Fruit fly (Drosophila melanogaster): ENCODE measurements around the gene CG5707.

The CG5707 gene

DNA sequence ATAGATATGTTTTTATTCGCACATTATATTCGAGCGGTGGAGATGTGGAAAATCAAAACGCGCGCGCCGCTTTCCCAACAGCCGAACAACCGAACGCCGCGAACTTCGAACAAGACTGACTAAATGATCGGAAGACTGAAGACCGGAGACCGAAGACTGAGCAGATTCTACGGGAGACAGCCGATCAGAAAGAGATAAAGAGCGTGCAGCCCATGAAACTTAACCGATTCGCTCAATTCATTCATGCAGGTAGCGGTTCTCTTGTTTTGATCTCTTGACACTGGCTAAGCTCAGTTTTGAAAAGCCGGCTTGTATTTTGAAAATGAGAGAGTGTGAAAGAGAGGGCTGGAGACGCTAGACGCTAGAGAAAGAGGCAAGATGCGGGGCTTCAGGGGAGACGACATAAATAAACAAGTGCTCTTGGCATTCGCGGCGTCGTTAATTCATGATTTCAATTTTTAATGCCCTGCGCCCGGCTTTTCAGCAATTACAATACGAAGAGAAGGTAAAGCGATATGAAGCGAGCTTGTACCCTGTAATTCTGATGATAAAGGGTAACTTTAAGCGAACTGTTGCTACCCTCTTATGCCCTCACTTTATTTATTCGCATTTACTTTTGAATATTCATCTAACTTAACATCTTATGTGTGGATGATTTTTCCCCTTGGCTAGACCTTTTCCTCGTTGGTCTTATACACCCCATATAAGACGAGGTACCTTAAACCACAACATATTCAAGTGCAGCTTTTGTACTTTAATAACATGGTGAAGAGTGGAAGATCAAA lies 40.2 kb downstream of the CG5707 start, which contains the start of gene zormin (continued):
- TF ChIP-seq D (optimal IDR thresholded peaks at IDR 0.05) (no peak), D (GFP tag; optimal IDR thresholded peaks at IDR 0.05) (peak; percentile 19), CG4820 (GFP tag; optimal IDR thresholded peaks at IDR 0.05) (peak; percentile 38), CG9876 (GFP tag; optimal IDR thresholded peaks at IDR 0.05) (no peak), CG7357 (GFP tag; IDR thresholded peaks at IDR 0.05) (0 out of 3 replicates have a peak, but pooled peaks have one; percentile 37), CG4424 (GFP tag; optimal IDR thresholded peaks at IDR 0.05) (peak; percentile 32), CG5180 (GFP tag; optimal IDR thresholded peaks at IDR 0.05) (peak; percentile 95), CG6689 (GFP tag; IDR thresholded peaks at IDR 0.05) (peak; percentile 47), chm (GFP tag; IDR thresholded peaks at IDR 0.05) (0 out of 2 replicates have a peak, but pooled peaks have one; percentile 10), Jarid2 (GFP tag; optimal IDR thresholded peaks at IDR 0.05) (peak; percentile 75), CG3163 (GFP tag; optimal IDR thresholded peaks at IDR 0.05) (peak; percentile 94), CG8089 (GFP tag; optimal IDR thresholded peaks at IDR 0.05) (no peak), Awh (GFP tag; IDR thresholded peaks at IDR 0.05) (peak; percentile 59; the same call in 1 of the 2 replicates), kni (GFP tag; optimal IDR thresholded peaks at IDR 0.05) (peak; percentile 27)

dm6 chr3L:2149664-2150063 lies 42.4 kb downstream of the CG5707 start:
- 0 out of 3 replicates have a peak, but pooled peaks have one; percentile 11 for TF ChIP-seq CG11560 (tag; IDR thresholded peaks at IDR 0.05)
- TF ChIP-seq sens (GFP tag), result peak; percentile 24
- TF ChIP-seq Ets65A (GFP tag), result peak; percentile 77
- TF ChIP-seq Usf (GFP tag; optimal IDR thresholded peaks at IDR 0.05), result no peak

dm6 chr3L:2147767-2148166 lies 44.3 kb downstream of the CG5707 start:
- TF ChIP-seq fd3F (GFP tag; optimal IDR thresholded peaks at IDR 0.05), result peak; percentile 21
- no peak for TF ChIP-seq her (GFP tag; optimal IDR thresholded peaks at IDR 0.05)
- TF ChIP-seq ato (GFP tag; IDR thresholded peaks at IDR 0.05; ENCODE audit: partially characterized antibody), result no peak
- TF ChIP-seq insv (GFP tag; optimal IDR thresholded peaks at IDR 0.05), result no peak
- peak; percentile 18; the same call in 1 of the 2 replicates for TF ChIP-seq Rfx (GFP tag; IDR thresholded peaks at IDR 0.05)
- no peak for TF ChIP-seq CG12659 (GFP tag; optimal IDR thresholded peaks at IDR 0.05)
- peak; percentile 14 for TF ChIP-seq CG15601 (tag; optimal IDR thresholded peaks at IDR 0.05)
- no peak for TF ChIP-seq CG13296 (GFP tag; optimal IDR thresholded peaks at IDR 0.05)
- TF ChIP-seq chif (GFP tag; optimal IDR thresholded peaks at IDR 0.05), result no peak
- TF ChIP-seq gro (GFP tag; optimal IDR thresholded peaks at IDR 0.05), result no peak
- peak; percentile 48 for TF ChIP-seq ATbp (GFP tag; optimal IDR thresholded peaks at IDR 0.05)
- no peak for TF ChIP-seq CG4730 (GFP tag; IDR thresholded peaks at IDR 0.05)
- no peak for TF ChIP-seq CG17612 (GFP tag; IDR thresholded peaks at IDR 0.05)
- peak; percentile 11 for TF ChIP-seq lab (GFP tag; optimal IDR thresholded peaks at IDR 0.05)
- no peak for TF ChIP-seq CG6765 (GFP tag; optimal IDR thresholded peaks at IDR 0.05)
- TF ChIP-seq CG17568 (GFP tag; optimal IDR thresholded peaks at IDR 0.05), result peak; percentile 44
- TF ChIP-seq sd (tag; optimal IDR thresholded peaks at IDR 0.05), result peak; percentile 66
- no peak for TF ChIP-seq CG11398 (GFP tag; optimal IDR thresholded peaks at IDR 0.05)
- peak; percentile 27; the same call in 1 of the 2 replicates for TF ChIP-seq CG14014 (GFP tag; IDR thresholded peaks at IDR 0.05)
- TF ChIP-seq hth (optimal IDR thresholded peaks at IDR 0.05), result no peak
- TF ChIP-seq rib (GFP tag; IDR thresholded peaks at IDR 0.05), result no peak
- TF ChIP-seq CG12769 (tag; optimal IDR thresholded peaks at IDR 0.05), result peak; percentile 16
- no peak for TF ChIP-seq CG4328 (GFP tag; optimal IDR thresholded peaks at IDR 0.05)
- no peak for TF ChIP-seq gsb (GFP tag; IDR thresholded peaks at IDR 0.05)
- no peak for TF ChIP-seq btn (GFP tag; optimal IDR thresholded peaks at IDR 0.05)
- TF ChIP-seq wek (GFP tag; optimal IDR thresholded peaks at IDR 0.05), result no peak
- no peak for TF ChIP-seq Fer3 (tag; optimal IDR thresholded peaks at IDR 0.05)
- TF ChIP-seq CG1603 (tag; optimal IDR thresholded peaks at IDR 0.05), result no peak
- TF ChIP-seq Dp (GFP tag; optimal IDR thresholded peaks at IDR 0.05), result no peak
- TF ChIP-seq Side (GFP tag; optimal IDR thresholded peaks at IDR 0.05), result no peak
